Worm (Caenorhabditis elegans) whole organism, late embryonic: Measurements from ENCODE around the gene ztf-27.

ENCODE experiments used
- ama-1 ChIP-seq: fragments of 150-350 bp; optimal IDR thresholded peaks from 2 replicates; lab custom pipeline; 2014
- sdc-2 ChIP-seq: sonication (generic microtip); optimal IDR thresholded peaks from 2 replicates; lab custom pipeline; 2016; ENCODE audit warnings: missing genotype, missing genetic modification characterization, missing compliant biosample characterization

- TF ChIP-seq ama-1 (lab: Kevin White, UChicago) (no peak), sdc-2 (tag; lab: Kevin White, UChicago) (no peak)
These were observed 31.3 kb downstream of the ztf-27 start, which contains the start of gene eif-2A for ce11 chrII:10416332-10416863.
